Fruit fly (Drosophila melanogaster) Kc167 (cell line): ENCODE measurements around the gene TTLL1B.

Source experiments
- Myc ChIP-seq: fragments of >200 bp; optimal IDR thresholded peaks from 2 replicates; lab custom pipeline; 2017; ENCODE audit warnings: missing external identifiers
- insv ChIP-seq: fragments of >200 bp; optimal IDR thresholded peaks from 3 replicates; lab custom pipeline; 2018; ENCODE audit warnings: missing external identifiers
- ttk ChIP-seq: sonication (Bioruptor generic); optimal IDR thresholded peaks from 2 replicates; lab custom pipeline; 2017; ENCODE audit warnings: missing external identifiers

DNA sequence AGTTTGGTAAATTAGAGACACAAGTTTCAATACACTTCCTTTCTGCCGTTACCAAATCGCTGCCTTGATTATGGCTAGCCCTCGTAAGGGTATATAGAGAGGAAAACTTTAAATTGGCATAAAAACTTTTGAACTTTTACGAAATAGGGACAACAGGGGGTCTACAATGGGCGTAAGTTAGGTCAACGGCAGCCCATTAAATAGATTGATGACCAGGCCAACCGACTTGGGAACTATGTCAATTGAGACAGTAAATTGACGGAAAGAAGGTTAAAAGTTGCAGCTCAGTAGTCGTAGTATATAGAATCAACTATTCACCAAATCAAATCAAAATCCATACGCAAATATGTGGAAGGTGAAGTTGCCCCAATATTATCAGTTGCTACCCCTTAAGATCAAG is 27.2 kb upstream of the TTLL1B start, which contains the start of gene CG32246:
- no peak for TF ChIP-seq insv (lab: Kevin White, UChicago)
- no peak for TF ChIP-seq Myc
- TF ChIP-seq ttk (lab: Kevin White, UChicago), result no peak
